Worm (Caenorhabditis elegans) whole organism, midembryonic: ENCODE measurements around the gene hse-5.

Source experiments
- T22C8.4 ChIP-seq: fragments of 200-800 bp; sonication (Bioruptor generic); IDR thresholded peaks from 2 replicates; pipeline ENCODE4 v1.3.6; 2022; ENCODE audit warnings: missing genetic modification characterization, missing compliant biosample characterization
- flt-1 ChIP-seq: fragments of 200-800 bp; sonication (Bioruptor generic); IDR thresholded peaks from 2 replicates; pipeline ENCODE4 v1.3.6; 2022; ENCODE audit warnings: missing genetic modification characterization, missing compliant biosample characterization
- ref-1 ChIP-seq: fragments of 200-800 bp; sonication (Bioruptor generic); conservative IDR thresholded peaks from 2 replicates; pipeline ENCODE4 v1.3.6; 2022; ENCODE audit warnings: missing genetic modification reagents, missing genetic modification characterization, missing compliant biosample characterization
- ztf-23 ChIP-seq: fragments of 200-800 bp; sonication (Bioruptor generic); IDR thresholded peaks from 2 replicates; pipeline ENCODE4 v1.3.6; 2022; ENCODE audit warnings: missing genetic modification reagents, missing genetic modification characterization, missing compliant biosample characterization
- ztf-29 ChIP-seq: fragments of 200-800 bp; sonication (Bioruptor generic); IDR thresholded peaks from 2 replicates; pipeline ENCODE4 v1.3.6; 2022; ENCODE audit warnings: missing genetic modification reagents, missing genetic modification characterization, missing compliant biosample characterization

ce11 chrIII:4395857-4396256 lies 50.7 kb downstream of the hse-5 start:
- TF ChIP-seq ztf-23 (GFP tag; lab: Robert Waterston, UW) (no peak), ztf-29 (no peak), flt-1 (GFP tag; lab: Robert Waterston, UW) (no peak), T22C8.4 (GFP tag; lab: Robert Waterston, UW) (no peak), ref-1 (GFP tag; lab: Robert Waterston, UW) (no peak)
